Fruit fly (Drosophila melanogaster): ENCODE data around the gene CG43120.

dm6 chr3L:14353161-14353560 is 28.6 kb upstream of the CG43120 start:
- no peak for TF ChIP-seq EcR (GFP tag; optimal IDR thresholded peaks at IDR 0.05)
- no peak for TF ChIP-seq pan (optimal IDR thresholded peaks at IDR 0.05)
- TF ChIP-seq usp (GFP tag; optimal IDR thresholded peaks at IDR 0.05), result no peak
- no peak for TF ChIP-seq psq (optimal IDR thresholded peaks at IDR 0.05)
